Fruit fly (Drosophila melanogaster) whole organism, embryonic: ENCODE results near the gene CG32713.
A peak's percentile ranks its signal among the peaks of the same experiment; 100 is the strongest.

Experiments used
- Atf3 ChIP-seq: fragments of 200-800 bp; sonication (Bioruptor generic); optimal IDR thresholded peaks from 3 replicates; lab custom pipeline; 2016; ENCODE audit warnings: missing biosample characterization, missing genetic modification characterization
- B-H2 ChIP-seq: fragments of 200-800 bp; sonication (Bioruptor generic); optimal IDR thresholded peaks from 2 replicates; lab custom pipeline; 2018; ENCODE audit warnings: missing biosample characterization, mild to moderate bottlenecking, missing genetic modification characterization
- BEAF-32 ChIP-seq: fragments of 200-800 bp; sonication (Bioruptor generic); optimal IDR thresholded peaks from 3 replicates; lab custom pipeline; 2017; ENCODE audit warnings: missing biosample characterization, missing genetic modification characterization, mild to moderate bottlenecking, moderate library complexity, missing genetic modification reagents
- CG10321 ChIP-seq: fragments of 200-800 bp; sonication (Bioruptor generic); IDR thresholded peaks from 2 replicates; pipeline ENCODE4 v1.3.6; 2022; ENCODE audit warnings: missing biosample characterization, missing genetic modification characterization
- CG11085 ChIP-seq: fragments of 200-800 bp; sonication (Bioruptor generic); IDR thresholded peaks from 2 replicates; pipeline ENCODE4 v1.3.6; 2022; ENCODE audit warnings: missing biosample characterization, missing genetic modification characterization
- CG12071 ChIP-seq: fragments of 200-800 bp; sonication (Bioruptor generic); optimal IDR thresholded peaks from 3 replicates; lab custom pipeline; 2018; ENCODE audit warnings: missing biosample characterization, mild to moderate bottlenecking, missing genetic modification characterization
- CG13287 ChIP-seq: fragments of 200-800 bp; sonication (Bioruptor generic); IDR thresholded peaks from 2 replicates; pipeline ENCODE4 v1.3.6; 2022; ENCODE audit warnings: missing biosample characterization, missing genetic modification characterization; ENCODE audit not compliant: partially characterized antibody
- CG14667 ChIP-seq: fragments of 200-800 bp; sonication (Bioruptor generic); IDR thresholded peaks from 2 replicates; pipeline ENCODE4 v1.3.6; 2022; ENCODE audit warnings: missing biosample characterization, missing genetic modification characterization
- CG15514 ChIP-seq: fragments of 200-800 bp; sonication (Bioruptor generic); optimal IDR thresholded peaks from 3 replicates; lab custom pipeline; 2017; ENCODE audit warnings: missing biosample characterization, missing genetic modification characterization, mild to moderate bottlenecking, moderate library complexity, missing genetic modification reagents
- CG15601 ChIP-seq: fragments of 200-800 bp; sonication (Bioruptor generic); optimal IDR thresholded peaks from 3 replicates; lab custom pipeline; 2019; ENCODE audit warnings: missing biosample characterization, mild to moderate bottlenecking, missing genetic modification characterization, moderate library complexity
- CG17385 ChIP-seq: fragments of 200-800 bp; sonication (Bioruptor generic); optimal IDR thresholded peaks from 3 replicates; lab custom pipeline; 2018; ENCODE audit warnings: missing biosample characterization, mild to moderate bottlenecking, missing genetic modification characterization
- CG18476 ChIP-seq: fragments of 200-800 bp; sonication (Bioruptor generic); optimal IDR thresholded peaks from 2 replicates; lab custom pipeline; 2016; ENCODE audit warnings: missing biosample characterization, mild to moderate bottlenecking, missing genetic modification characterization
- CG34224 ChIP-seq: fragments of 200-800 bp; sonication (Bioruptor generic); IDR thresholded peaks from 3 replicates; pipeline ENCODE4 v1.3.6; 2022; ENCODE audit warnings: missing biosample characterization, missing genetic modification characterization; ENCODE audit not compliant: partially characterized antibody
- CG5953 ChIP-seq: fragments of 200-800 bp; sonication (Bioruptor generic); IDR thresholded peaks from 2 replicates; pipeline ENCODE4 v1.3.6; 2022; ENCODE audit warnings: missing biosample characterization, missing genetic modification characterization
- CG9817 ChIP-seq: fragments of 200-800 bp; sonication (Bioruptor generic); optimal IDR thresholded peaks from 2 replicates; lab custom pipeline; 2018; ENCODE audit warnings: missing biosample characterization, mild to moderate bottlenecking, missing genetic modification characterization, moderate library complexity
- CTCF ChIP-seq: fragments of 200-800 bp; sonication (Bioruptor generic); optimal IDR thresholded peaks from 2 replicates; lab custom pipeline; 2017; ENCODE audit warnings: missing biosample characterization, mild to moderate bottlenecking, missing genetic modification characterization, moderate library complexity
- Dp ChIP-seq: fragments of 200-800 bp; sonication (Bioruptor generic); optimal IDR thresholded peaks from 2 replicates; lab custom pipeline; 2018; ENCODE audit warnings: missing biosample characterization, mild to moderate bottlenecking, missing genetic modification characterization, moderate library complexity
- Dref ChIP-seq: fragments of 200-800 bp; sonication (Bioruptor generic); IDR thresholded peaks from 2 replicates; pipeline ENCODE4 v1.3.6; 2022; ENCODE audit warnings: missing biosample characterization, missing genetic modification characterization
- E2f2 ChIP-seq: fragments of 200-800 bp; sonication (Bioruptor generic); IDR thresholded peaks from 2 replicates; pipeline ENCODE4 v1.3.6; 2022; ENCODE audit warnings: missing biosample characterization, missing genetic modification characterization
- Ets65A ChIP-seq: fragments of 200-800 bp; sonication (Bioruptor generic); peaks from one replicate; lab custom pipeline; 2016; ENCODE audit warnings: missing biosample characterization, missing genetic modification characterization
- Hr78 ChIP-seq, 2 experiments: fragments of 200-800 bp in 1 of 2; fragments of >200 bp in 1 of 2; sonication (Bioruptor generic) in 1 of 2; optimal IDR thresholded peaks; 2 replicates each; lab custom pipeline; 2017 to 2019; ENCODE audit warnings: missing biosample characterization in 2 of 2, missing genetic modification characterization in 2 of 2, mild to moderate bottlenecking in 1 of 2, moderate library complexity in 1 of 2
- Med ChIP-seq: fragments of 200-800 bp; sonication (Bioruptor generic); peaks from one replicate; lab custom pipeline; 2016; ENCODE audit warnings: missing biosample characterization, missing genetic modification characterization, mild to moderate bottlenecking, inconsistent platforms, moderate library complexity
- Pdp1 ChIP-seq, 2 experiments: fragments of 200-800 bp; sonication (Bioruptor generic); optimal IDR thresholded peaks; 3 replicates each; lab custom pipeline; 2016; ENCODE audit warnings: missing biosample characterization in 2 of 2, missing genetic modification characterization in 2 of 2, mild to moderate bottlenecking in 1 of 2, moderate library complexity in 1 of 2
- Ravus ChIP-seq: fragments of 200-800 bp; sonication (Bioruptor generic); IDR thresholded peaks from 2 replicates; pipeline ENCODE4 v1.3.6; 2022; ENCODE audit warnings: missing biosample characterization, missing genetic modification characterization
- Sry-δ ChIP-seq: fragments of 200-800 bp; sonication (Bioruptor generic); optimal IDR thresholded peaks from 2 replicates; lab custom pipeline; 2016; ENCODE audit warnings: missing biosample characterization, missing genetic modification characterization
- Xbp1 ChIP-seq: fragments of 200-800 bp; sonication (Bioruptor generic); optimal IDR thresholded peaks from 3 replicates; lab custom pipeline; 2016; ENCODE audit warnings: missing biosample characterization, mild to moderate bottlenecking, missing genetic modification characterization
- amos ChIP-seq: fragments of 200-800 bp; sonication (Bioruptor generic); IDR thresholded peaks from 2 replicates; pipeline ENCODE4 v1.3.6; 2022; ENCODE audit warnings: missing biosample characterization, missing genetic modification characterization; ENCODE audit not compliant: partially characterized antibody
- bbx ChIP-seq: fragments of 200-800 bp; sonication (Bioruptor generic); IDR thresholded peaks from 2 replicates; pipeline ENCODE4 v1.3.6; 2022; ENCODE audit warnings: missing biosample characterization, missing genetic modification characterization; ENCODE audit not compliant: partially characterized antibody
- bowl ChIP-seq: fragments of 200-800 bp; sonication (Bioruptor generic); IDR thresholded peaks from 2 replicates; pipeline ENCODE4 v1.3.6; 2022; ENCODE audit warnings: missing biosample characterization, missing genetic modification characterization
- chinmo ChIP-seq: fragments of 200-800 bp; sonication (Bioruptor generic); IDR thresholded peaks from 4 replicates; pipeline ENCODE4 v1.3.6; 2022; ENCODE audit warnings: missing biosample characterization, missing genetic modification characterization; ENCODE audit not compliant: partially characterized antibody
- crol ChIP-seq: fragments of 200-800 bp; sonication (Bioruptor generic); IDR thresholded peaks from 2 replicates; pipeline ENCODE4 v1.3.6; 2022; ENCODE audit warnings: missing biosample characterization, missing genetic modification characterization
- crp ChIP-seq, 2 experiments: fragments of 200-800 bp; sonication (Bioruptor generic); optimal IDR thresholded peaks; 2 replicates in 1 of 2; 3 replicates in 1 of 2; lab custom pipeline; 2017; ENCODE audit warnings: missing biosample characterization in 2 of 2, missing genetic modification characterization in 2 of 2, mild to moderate bottlenecking in 1 of 2, moderate library complexity in 1 of 2
- cwo ChIP-seq: fragments of 200-800 bp; sonication (Bioruptor generic); optimal IDR thresholded peaks from 3 replicates; lab custom pipeline; 2017; ENCODE audit warnings: missing biosample characterization, missing genetic modification characterization, mild to moderate bottlenecking, moderate library complexity, missing genetic modification reagents
- dimm ChIP-seq: fragments of 200-800 bp; sonication (Bioruptor generic); IDR thresholded peaks from 2 replicates; pipeline ENCODE4 v1.3.6; 2022; ENCODE audit warnings: missing biosample characterization, missing genetic modification characterization
- eve ChIP-seq, 2 experiments: fragments of >200 bp; optimal IDR thresholded peaks; 2 replicates each; lab custom pipeline; 2017; ENCODE audit warnings: missing biosample characterization in 2 of 2, missing genetic modification characterization in 2 of 2
- exex ChIP-seq: fragments of 200-800 bp; sonication (Bioruptor generic); optimal IDR thresholded peaks from 4 replicates; lab custom pipeline; 2018; ENCODE audit warnings: missing biosample characterization, mild to moderate bottlenecking, missing genetic modification characterization, moderate library complexity
- ken ChIP-seq: fragments of 200-800 bp; sonication (Bioruptor generic); IDR thresholded peaks from 3 replicates; pipeline ENCODE4 v1.3.6; 2022; ENCODE audit warnings: missing biosample characterization, missing genetic modification characterization
- kni ChIP-seq: fragments of 200-800 bp; sonication (Bioruptor generic); optimal IDR thresholded peaks from 3 replicates; lab custom pipeline; 2017; ENCODE audit warnings: mild to moderate bottlenecking, missing biosample characterization, missing genetic modification reagents, missing genetic modification characterization
- mirr ChIP-seq: fragments of 200-800 bp; sonication (Bioruptor generic); optimal IDR thresholded peaks from 3 replicates; lab custom pipeline; 2018; ENCODE audit warnings: missing biosample characterization, mild to moderate bottlenecking, missing genetic modification characterization
- mld ChIP-seq: fragments of 200-800 bp; sonication (Bioruptor generic); IDR thresholded peaks from 3 replicates; pipeline ENCODE4 v1.3.6; 2022; ENCODE audit warnings: missing biosample characterization, missing genetic modification characterization; ENCODE audit not compliant: partially characterized antibody
- nerfin-1 ChIP-seq: fragments of 200-800 bp; sonication (Bioruptor generic); optimal IDR thresholded peaks from 3 replicates; lab custom pipeline; 2019; ENCODE audit warnings: missing biosample characterization, mild to moderate bottlenecking, missing genetic modification characterization, moderate library complexity
- onecut ChIP-seq: fragments of 200-800 bp; sonication (Bioruptor generic); IDR thresholded peaks from 2 replicates; pipeline ENCODE4 v1.3.6; 2022; ENCODE audit warnings: missing biosample characterization, missing genetic modification characterization
- pzg ChIP-seq: fragments of 200-800 bp; sonication (Bioruptor generic); optimal IDR thresholded peaks from 3 replicates; lab custom pipeline; 2018; ENCODE audit warnings: missing biosample characterization, mild to moderate bottlenecking, missing genetic modification characterization, moderate library complexity
- stwl ChIP-seq: fragments of 200-800 bp; sonication (Bioruptor generic); optimal IDR thresholded peaks from 3 replicates; lab custom pipeline; 2018; ENCODE audit warnings: missing biosample characterization, mild to moderate bottlenecking, missing genetic modification characterization, moderate library complexity
- unc-4 ChIP-seq: fragments of 200-800 bp; sonication (Bioruptor generic); IDR thresholded peaks from 2 replicates; pipeline ENCODE4 v1.3.6; 2022; ENCODE audit warnings: missing biosample characterization, missing genetic modification characterization; ENCODE audit not compliant: partially characterized antibody
- zf30C ChIP-seq: fragments of 200-800 bp; sonication (Bioruptor generic); optimal IDR thresholded peaks from 3 replicates; lab custom pipeline; 2018; ENCODE audit warnings: missing biosample characterization, mild to moderate bottlenecking, missing genetic modification characterization

CG32713 gene

dm6 chrX:8490291-8490975, 33.0 kb upstream of the CG32713 start:
- TF ChIP-seq CG5953 (GFP tag; lab: Robert Waterston, UW) (no peak), CG10321 (0 out of 2 replicates have a peak, but pooled peaks have one; percentile 37), Hr78 (GFP tag; optimal IDR thresholded peaks at IDR 0.05; lab: Kevin White, UChicago) (peak in 1 of 2 experiments; percentile 80), mirr (GFP tag; lab: Kevin White, UChicago) (peak; percentile 48), onecut (GFP tag; lab: Robert Waterston, UW) (peak; percentile 99), ken (GFP tag; lab: Robert Waterston, UW) (0 out of 3 replicates have a peak, but pooled peaks have one; percentile 29), cwo (peak; percentile 77), bowl (no peak), exex (tag; lab: Kevin White, UChicago) (peak; percentile 73), nerfin-1 (peak; percentile 1), Pdp1 (GFP tag; optimal IDR thresholded peaks at IDR 0.05; lab: Kevin White, UChicago) (peak in 1 of 2 experiments; percentile 51), CTCF (GFP tag; lab: Kevin White, UChicago) (no peak), CG17385 (GFP tag; lab: Kevin White, UChicago) (peak; percentile 25), zf30C (GFP tag; lab: Kevin White, UChicago) (no peak), Med (GFP tag; lab: Kevin White, UChicago) (peak; percentile 33), eve (GFP tag; optimal IDR thresholded peaks at IDR 0.05; lab: Kevin White, UChicago) (peak in 1 of 2 experiments; percentile 57)
- TF ChIP-seq, all 482 proteins: peak for 12

dm6 chrX:8489485-8489970, 32.1 kb upstream of the CG32713 start, which contains the start of gene otu:
Gene otu, minus strand, starts transcription at chrX:8489535.
- peak; percentile 65 for TF ChIP-seq Ets65A
- TF ChIP-seq Sry-δ (GFP tag; lab: Kevin White, UChicago): peak; percentile 58
- TF ChIP-seq Ravus (GFP tag; lab: Robert Waterston, UW): no peak
- peak; percentile 24 for TF ChIP-seq pzg
- TF ChIP-seq dimm (GFP tag; lab: Robert Waterston, UW): no peak
- 0 out of 3 replicates have a peak, but pooled peaks have one; percentile 21 for TF ChIP-seq CG34224 (GFP tag; lab: Robert Waterston, UW)
- TF ChIP-seq crp (GFP tag; optimal IDR thresholded peaks at IDR 0.05; lab: Kevin White, UChicago): peak in 1 of 2 experiments; percentile 67
- TF ChIP-seq CG9817 (tag; lab: Kevin White, UChicago): no peak
- no peak for TF ChIP-seq exex (tag; lab: Kevin White, UChicago)
- TF ChIP-seq E2f2 (GFP tag; lab: Robert Waterston, UW): peak; percentile 46; the same call in 1 of the 2 replicates
- peak; percentile 48 for TF ChIP-seq CG15514 (GFP tag; lab: Kevin White, UChicago)
- no peak for TF ChIP-seq CG14667 (GFP tag; lab: Robert Waterston, UW)
- no peak for TF ChIP-seq Atf3 (GFP tag; lab: Kevin White, UChicago)
- peak; percentile 21; the same call in 1 of the 2 replicates for TF ChIP-seq amos (GFP tag; lab: Robert Waterston, UW)
- TF ChIP-seq CG15601 (tag; lab: Kevin White, UChicago): no peak
- TF ChIP-seq CG13287 (GFP tag; lab: Robert Waterston, UW): 0 out of 2 replicates have a peak, but pooled peaks have one; percentile 14
- TF ChIP-seq Dref (GFP tag; lab: Robert Waterston, UW): peak; percentile 51
- 0 out of 4 replicates have a peak, but pooled peaks have one; percentile 26 for TF ChIP-seq chinmo (GFP tag; lab: Robert Waterston, UW)
- TF ChIP-seq BEAF-32 (GFP tag; lab: Kevin White, UChicago): peak; percentile 18
- TF ChIP-seq CG12071: no peak
- peak; percentile 45 for TF ChIP-seq Dp (GFP tag; lab: Kevin White, UChicago)
- peak; percentile 25; the same call in 1 of the 2 replicates for TF ChIP-seq bbx (GFP tag; lab: Robert Waterston, UW)
- TF ChIP-seq CG11085: no peak
- TF ChIP-seq unc-4: peak; percentile 39
- no peak for TF ChIP-seq crol (GFP tag; lab: Robert Waterston, UW)
- TF ChIP-seq Xbp1 (GFP tag; lab: Kevin White, UChicago): no peak
- TF ChIP-seq kni (GFP tag; lab: Kevin White, UChicago): no peak
- TF ChIP-seq B-H2 (GFP tag; lab: Kevin White, UChicago): no peak
- TF ChIP-seq mld (GFP tag; lab: Robert Waterston, UW): no peak
- TF ChIP-seq CG18476: no peak
- peak; percentile 65 for TF ChIP-seq stwl (tag; lab: Kevin White, UChicago)
- TF ChIP-seq, all 482 proteins: peak for 16
